Fruit fly (Drosophila melanogaster): ENCODE data around the gene CG10588.
A peak's percentile ranks its signal among the peaks of the same experiment; 100 is the strongest.

The CG10588 gene

DNA sequence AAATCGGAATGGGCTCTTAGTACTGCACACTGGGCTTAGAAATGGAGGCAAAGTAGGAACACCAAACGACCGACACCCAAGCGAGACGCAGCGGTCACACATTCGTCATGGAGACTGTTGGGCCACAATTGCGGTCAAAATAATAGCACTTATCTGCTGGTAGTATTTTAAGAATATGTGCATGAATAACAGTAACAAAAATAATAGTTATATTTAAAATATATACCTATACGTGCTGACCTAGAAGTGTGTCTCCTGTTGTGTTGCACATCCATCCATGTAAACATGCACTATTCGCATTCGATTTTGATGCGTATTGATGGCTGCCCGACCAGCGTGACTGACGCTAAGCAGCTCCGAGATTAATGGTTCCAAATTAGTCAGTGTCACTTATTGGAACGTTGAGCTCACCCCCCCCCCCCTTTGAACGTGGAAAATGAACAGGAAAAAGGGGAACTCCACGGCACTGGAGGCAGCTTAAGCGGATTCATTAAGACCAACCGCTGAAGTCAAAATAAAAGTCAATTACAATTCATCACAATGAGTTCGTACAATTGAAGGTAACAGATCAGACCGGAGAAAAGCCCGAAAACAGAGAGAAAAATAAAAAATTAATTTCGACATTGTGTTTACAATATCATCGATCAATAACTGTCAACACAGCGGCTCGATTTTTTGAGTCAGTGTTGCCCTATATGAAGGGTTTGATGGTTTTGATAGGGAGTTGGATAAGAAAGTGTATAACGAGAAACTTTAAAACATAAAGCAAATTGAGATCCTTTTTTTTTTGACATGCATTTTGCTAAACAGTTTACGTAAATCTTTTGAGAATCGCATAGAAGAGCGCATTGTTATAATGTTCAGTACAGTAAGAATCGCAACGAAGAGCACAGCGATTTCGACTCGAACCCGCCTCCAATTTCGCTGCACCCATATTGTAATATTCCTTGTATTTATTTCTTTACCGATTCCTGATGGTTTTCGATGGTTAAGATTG is 3.8 kb upstream of the CG10588 start (continued):
- TF ChIP-seq CG10366 (GFP tag; IDR thresholded peaks at IDR 0.05) (peak; percentile 27; the same call in 1 of the 2 replicates), CG11696 (GFP tag; IDR thresholded peaks at IDR 0.05) (peak; percentile 77), CG32532 (GFP tag; IDR thresholded peaks at IDR 0.05) (no peak), gcm (GFP tag; optimal IDR thresholded peaks at IDR 0.05) (no peak), dmrt99B (tag; optimal IDR thresholded peaks at IDR 0.05) (peak; percentile 14), CG1603 (tag; optimal IDR thresholded peaks at IDR 0.05) (peak; percentile 34), row (GFP tag; IDR thresholded peaks at IDR 0.05) (0 out of 3 replicates have a peak, but pooled peaks have one; percentile 29), yki (optimal IDR thresholded peaks at IDR 0.05) (no peak), gsb-n (tag; optimal IDR thresholded peaks at IDR 0.05) (peak; percentile 46), D19A (tag; optimal IDR thresholded peaks at IDR 0.05) (peak; percentile 73), vvl (GFP tag; IDR thresholded peaks at IDR 0.05) (0 out of 2 replicates have a peak, but pooled peaks have one; percentile 42), zfh1 (GFP tag; IDR thresholded peaks at IDR 0.05) (0 out of 3 replicates have a peak, but pooled peaks have one; percentile 48)

DNA sequence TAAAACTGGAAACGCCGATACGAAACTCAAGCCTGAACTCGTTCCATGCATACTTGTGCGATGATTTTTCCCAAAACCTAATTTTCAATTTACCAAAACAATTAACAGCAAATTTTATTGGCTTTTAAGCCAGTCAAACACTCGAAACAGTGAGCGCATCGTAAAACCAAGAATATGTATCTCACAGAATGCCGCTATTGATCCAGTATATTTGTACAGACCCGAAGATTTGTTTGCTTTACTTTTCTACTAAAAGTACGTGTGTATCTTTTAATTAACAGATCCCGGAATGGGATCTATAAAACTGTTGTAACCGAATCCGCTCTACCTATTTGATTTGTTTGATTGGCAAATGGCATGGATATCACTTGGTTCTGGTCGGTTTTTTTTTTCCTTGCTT is 2.6 kb upstream of the CG10588 start:
- peak in 1 of 2 experiments; percentile 36 for TF ChIP-seq bsh (GFP tag; optimal IDR thresholded peaks at IDR 0.05)
- peak; percentile 34 for TF ChIP-seq dmrt11E (tag; optimal IDR thresholded peaks at IDR 0.05)
- TF ChIP-seq Adf1 (GFP tag; IDR thresholded peaks at IDR 0.05), result no peak
- peak; percentile 48; the same call in 1 of the 2 replicates for TF ChIP-seq Xrp1 (GFP tag; IDR thresholded peaks at IDR 0.05)
- TF ChIP-seq CG14710 (tag; optimal IDR thresholded peaks at IDR 0.05), result no peak
- peak in 1 of 2 experiments; percentile 1 for TF ChIP-seq eve (GFP tag; optimal IDR thresholded peaks at IDR 0.05)
- TF ChIP-seq vnd (GFP tag; IDR thresholded peaks at IDR 0.05; ENCODE audit: partially characterized antibody), result no peak
- no peak for TF ChIP-seq hb (GFP tag; IDR thresholded peaks at IDR 0.05; ENCODE audit: partially characterized antibody)
- no peak for TF ChIP-seq emc (GFP tag; optimal IDR thresholded peaks at IDR 0.05)
- TF ChIP-seq ab (GFP tag; optimal IDR thresholded peaks at IDR 0.05), result no peak
- no peak for TF ChIP-seq Lpt (GFP tag; optimal IDR thresholded peaks at IDR 0.05)
- TF ChIP-seq MTF-1 (GFP tag; optimal IDR thresholded peaks at IDR 0.05; ENCODE audit: borderline replicate concordance), result peak; percentile 58
- TF ChIP-seq cas (GFP tag; IDR thresholded peaks at IDR 0.05), result no peak
- TF ChIP-seq ara (GFP tag; IDR thresholded peaks at IDR 0.05), result no peak
- TF ChIP-seq CG9932 (GFP tag; IDR thresholded peaks at IDR 0.05), result no peak
- TF ChIP-seq ATbp (GFP tag; optimal IDR thresholded peaks at IDR 0.05), result peak; percentile 53
- peak; percentile 77 for TF ChIP-seq kni (GFP tag; optimal IDR thresholded peaks at IDR 0.05)
- no peak for TF ChIP-seq pum (GFP tag; optimal IDR thresholded peaks at IDR 0.05)
- TF ChIP-seq CG6654 (GFP tag; optimal IDR thresholded peaks at IDR 0.05), result no peak
- no peak for TF ChIP-seq CG2712 (tag; optimal IDR thresholded peaks at IDR 0.05)
- TF ChIP-seq H15 (GFP tag; IDR thresholded peaks at IDR 0.05), result no peak
- TF ChIP-seq BtbVII (GFP tag; optimal IDR thresholded peaks at IDR 0.05), result no peak
- TF ChIP-seq HHEX (GFP tag; optimal IDR thresholded peaks at IDR 0.05), result no peak
- 0 out of 3 replicates have a peak, but pooled peaks have one; percentile 28 for TF ChIP-seq CG11695 (GFP tag; IDR thresholded peaks at IDR 0.05)
- TF ChIP-seq CG2875 (GFP tag; optimal IDR thresholded peaks at IDR 0.05), result peak; percentile 23
- TF ChIP-seq CG11504 (tag; optimal IDR thresholded peaks at IDR 0.05), result no peak
- peak; percentile 53 for TF ChIP-seq lab (GFP tag; optimal IDR thresholded peaks at IDR 0.05)
- peak; percentile 1 for TF ChIP-seq CG4328 (GFP tag; optimal IDR thresholded peaks at IDR 0.05)
- no peak for TF ChIP-seq Bteb2 (GFP tag; optimal IDR thresholded peaks at IDR 0.05)
- no peak for TF ChIP-seq CG13123 (GFP tag; optimal IDR thresholded peaks at IDR 0.05)
- TF ChIP-seq zfh1 (GFP tag; IDR thresholded peaks at IDR 0.05), result no peak
- no peak for TF ChIP-seq Bdp1 (GFP tag; optimal IDR thresholded peaks at IDR 0.05)
- no peak for TF ChIP-seq lilli (GFP tag; optimal IDR thresholded peaks at IDR 0.05)
- TF ChIP-seq CG6813 (GFP tag; optimal IDR thresholded peaks at IDR 0.05), result peak; percentile 50
- TF ChIP-seq Blimp-1 (GFP tag; optimal IDR thresholded peaks at IDR 0.05), result peak; percentile 41
- TF ChIP-seq slbo (GFP tag; IDR thresholded peaks at IDR 0.05), result no peak

Data from whole organism, embryonic.